Worm (Caenorhabditis elegans): Measurements from ENCODE around the gene Y66D12A.16.

The Y66D12A.16 gene

ce11 chrIII:11526396-11526795 is 3.0 kb downstream of the Y66D12A.16 start, which contains the start of gene xpb-1:
Gene xpb-1 (plus strand): TSS chrIII:11526657.
- TF ChIP-seq pag-3 (tag; optimal IDR thresholded peaks at IDR 0.05; ENCODE audit: borderline replicate concordance) (no peak), ama-1 (optimal IDR thresholded peaks at IDR 0.05) (no peak), lim-6 (tag; optimal IDR thresholded peaks at IDR 0.05) (no peak), dmd-4 (tag; optimal IDR thresholded peaks at IDR 0.05; ENCODE audit: borderline replicate concordance) (no peak), lin-11 (tag; optimal IDR thresholded peaks at IDR 0.05) (no peak)

DNA sequence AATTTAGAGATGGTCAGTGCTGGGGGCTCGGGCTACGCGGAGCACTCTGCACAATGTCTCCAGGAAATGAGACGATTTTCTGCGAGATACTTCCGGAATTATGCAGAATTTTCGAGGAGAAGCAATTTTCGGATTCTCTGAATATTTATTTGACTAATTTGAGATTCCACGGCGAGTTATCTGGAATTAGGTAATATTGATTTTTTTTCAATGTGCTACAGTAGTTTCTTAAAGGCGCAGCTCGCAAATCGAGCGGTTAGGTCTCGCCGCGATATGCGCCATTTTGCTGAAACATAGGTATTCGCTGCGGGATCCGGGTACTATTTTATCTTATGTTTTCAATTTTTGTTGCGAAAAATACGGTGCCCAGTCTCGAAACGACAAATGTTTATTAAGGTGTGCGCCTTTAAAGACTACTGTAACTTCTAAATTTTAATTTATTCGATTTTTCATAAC is 11.3 kb downstream of the Y66D12A.16 start, which contains the start of gene nrps-1:
Gene nrps-1 (plus strand): TSS at position 51 of the 456 bp plus-strand sequence.
- TF ChIP-seq syd-9 (tag; optimal IDR thresholded peaks at IDR 0.05), result no peak
- TF ChIP-seq tbx-7 (tag; optimal IDR thresholded peaks at IDR 0.05), result no peak
- no peak for TF ChIP-seq nhr-11 (tag; optimal IDR thresholded peaks at IDR 0.05)
- TF ChIP-seq ref-2 (tag; optimal IDR thresholded peaks at IDR 0.05), result no peak
- no peak for TF ChIP-seq sdc-2 (tag; optimal IDR thresholded peaks at IDR 0.05)
- no peak for TF ChIP-seq elt-2 (tag; optimal IDR thresholded peaks at IDR 0.05)
- no peak for TF ChIP-seq nfya-1 (tag; optimal IDR thresholded peaks at IDR 0.05)
- TF ChIP-seq ceh-34 (tag; optimal IDR thresholded peaks at IDR 0.05), result no peak
- TF ChIP-seq odd-2 (tag; optimal IDR thresholded peaks at IDR 0.05), result no peak
- TF ChIP-seq ceh-19 (GFP tag; optimal IDR thresholded peaks at IDR 0.05), result no peak
- no peak for TF ChIP-seq pros-1 (tag; optimal IDR thresholded peaks at IDR 0.05)
- TF ChIP-seq fkh-10 (GFP tag; optimal IDR thresholded peaks at IDR 0.05), result no peak
- no peak for TF ChIP-seq unc-86 (tag; optimal IDR thresholded peaks at IDR 0.05)
- TF ChIP-seq eyg-1 (tag; optimal IDR thresholded peaks at IDR 0.05), result no peak

DNA sequence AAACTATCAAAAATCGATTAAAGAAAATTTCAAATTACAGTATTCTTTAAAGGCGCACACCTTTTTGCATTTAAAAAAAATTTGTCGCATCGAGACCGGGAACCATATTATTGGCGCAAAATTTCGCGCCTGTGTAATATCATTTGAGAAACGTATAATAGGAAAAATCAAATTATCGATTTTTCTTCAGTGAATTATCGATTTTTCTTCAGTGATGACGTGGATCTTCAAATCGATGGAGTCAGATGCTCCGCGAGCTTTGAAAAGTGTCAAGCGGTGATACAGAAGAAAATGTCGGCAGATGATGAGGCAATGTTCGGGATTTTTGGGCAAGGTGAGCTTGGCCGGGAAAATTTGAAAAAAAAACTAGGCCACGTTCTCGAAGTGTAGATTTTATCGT is 12.1 kb downstream of the Y66D12A.16 start:
- TF ChIP-seq npax-4 (tag; optimal IDR thresholded peaks at IDR 0.05) (no peak), dmd-4 (tag; optimal IDR thresholded peaks at IDR 0.05; ENCODE audit: borderline replicate concordance) (no peak), tbx-7 (tag; optimal IDR thresholded peaks at IDR 0.05) (no peak), ceh-45 (GFP tag; IDR thresholded peaks at IDR 0.05) (no peak), ttx-3 (tag; optimal IDR thresholded peaks at IDR 0.05) (no peak), hlh-13 (GFP tag; optimal IDR thresholded peaks at IDR 0.05) (no peak), C08G9.2 (tag; optimal IDR thresholded peaks at IDR 0.05) (no peak), ceh-34 (tag; optimal IDR thresholded peaks at IDR 0.05) (no peak), dve-1 (tag; optimal IDR thresholded peaks at IDR 0.05) (no peak), lim-6 (tag; optimal IDR thresholded peaks at IDR 0.05) (no peak), sox-2 (GFP tag; IDR thresholded peaks at IDR 0.05) (no peak), zip-5 (tag; optimal IDR thresholded peaks at IDR 0.05) (no peak)

DNA sequence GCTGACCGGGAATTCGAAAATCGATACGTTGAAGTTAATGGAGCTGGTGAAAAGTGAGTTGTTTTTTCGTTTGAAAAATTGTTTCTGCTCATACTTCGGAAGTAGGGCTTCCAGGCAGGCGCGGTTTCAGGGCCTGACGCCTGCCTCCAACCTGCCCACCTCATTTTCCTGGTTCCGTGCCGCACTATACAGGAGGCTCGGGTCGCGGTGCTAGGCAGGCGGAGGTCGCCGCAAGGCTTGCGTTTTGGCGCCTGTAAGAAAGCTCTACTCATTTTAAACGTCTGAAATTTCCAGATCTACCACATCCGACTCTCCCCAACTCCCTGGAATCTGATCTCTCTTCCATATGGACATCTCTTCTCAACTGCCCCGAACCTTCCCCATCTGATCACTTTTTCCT is 21.6 kb downstream of the Y66D12A.16 start:
- TF ChIP-seq elt-4 (tag; optimal IDR thresholded peaks at IDR 0.05), result no peak
- TF ChIP-seq hlh-15 (tag; optimal IDR thresholded peaks at IDR 0.05), result no peak
- TF ChIP-seq tbx-2 (tag; optimal IDR thresholded peaks at IDR 0.05), result no peak
- no peak for TF ChIP-seq pha-4 (tag; optimal IDR thresholded peaks at IDR 0.05)
- TF ChIP-seq tbx-7 (tag; optimal IDR thresholded peaks at IDR 0.05), result no peak
- TF ChIP-seq ztf-16 (tag; optimal IDR thresholded peaks at IDR 0.05), result no peak
- TF ChIP-seq zip-5 (tag; optimal IDR thresholded peaks at IDR 0.05), result no peak
- TF ChIP-seq ceh-34 (tag; optimal IDR thresholded peaks at IDR 0.05), result no peak
- TF ChIP-seq sox-4 (tag; optimal IDR thresholded peaks at IDR 0.05), result no peak
- no peak for TF ChIP-seq ceh-6 (GFP tag; optimal IDR thresholded peaks at IDR 0.05)
- TF ChIP-seq ceh-45 (GFP tag; IDR thresholded peaks at IDR 0.05), result no peak
- TF ChIP-seq elt-2 (tag; optimal IDR thresholded peaks at IDR 0.05), result no peak
- no peak for TF ChIP-seq unc-3 (GFP tag; conservative IDR thresholded peaks at IDR 0.05)
- TF ChIP-seq unc-3 (tag; optimal IDR thresholded peaks at IDR 0.05), result no peak

ce11 chrIII:11548070-11548469 is 24.7 kb downstream of the Y66D12A.16 start, which contains the start of gene Y66D12A.13:
Gene Y66D12A.13 (plus strand): TSS chrIII:11548370.
- TF ChIP-seq tbx-2 (tag; optimal IDR thresholded peaks at IDR 0.05) (no peak), ceh-31 (tag; optimal IDR thresholded peaks at IDR 0.05) (no peak), hlh-8 (tag; optimal IDR thresholded peaks at IDR 0.05) (no peak), pha-4 (tag; optimal IDR thresholded peaks at IDR 0.05) (no peak), hlh-13 (GFP tag; optimal IDR thresholded peaks at IDR 0.05) (no peak), pat-9 (tag; optimal IDR thresholded peaks at IDR 0.05) (no peak), dve-1 (tag; optimal IDR thresholded peaks at IDR 0.05) (no peak), elt-2 (tag; optimal IDR thresholded peaks at IDR 0.05) (no peak), nhr-232 (tag; optimal IDR thresholded peaks at IDR 0.05) (no peak), ceh-34 (tag; optimal IDR thresholded peaks at IDR 0.05) (no peak), fkh-10 (GFP tag; optimal IDR thresholded peaks at IDR 0.05) (no peak)
